Worm (Caenorhabditis elegans): ENCODE results near the gene F35D11.3.

Gene F35D11.3

ce11 chrII:4658245-4658644 is 50.1 kb downstream of the F35D11.3 start:
- no peak for TF ChIP-seq F10B5.3 (tag; optimal IDR thresholded peaks at IDR 0.05)
- TF ChIP-seq F49E8.2 (tag; optimal IDR thresholded peaks at IDR 0.05; ENCODE audit: borderline replicate concordance): no peak
- no peak for TF ChIP-seq ztf-7 (tag; optimal IDR thresholded peaks at IDR 0.05)
- TF ChIP-seq ceh-62 (tag; optimal IDR thresholded peaks at IDR 0.05): no peak
- TF ChIP-seq lir-3 (tag; optimal IDR thresholded peaks at IDR 0.05): no peak
- no peak for TF ChIP-seq zfp-2 (tag; optimal IDR thresholded peaks at IDR 0.05)
- no peak for TF ChIP-seq ztf-11 (tag; optimal IDR thresholded peaks at IDR 0.05)
- TF ChIP-seq Y105C5A.15 (GFP tag; IDR thresholded peaks at IDR 0.05): no peak
- no peak for TF ChIP-seq arid-1 (GFP tag; conservative IDR thresholded peaks at IDR 0.05)
- no peak for TF ChIP-seq daf-8 (GFP tag; IDR thresholded peaks at IDR 0.05)
- TF ChIP-seq ceh-82 (tag; optimal IDR thresholded peaks at IDR 0.05): no peak
- TF ChIP-seq nhr-10 (tag; optimal IDR thresholded peaks at IDR 0.05): no peak
- TF ChIP-seq F44E2.7 (GFP tag; IDR thresholded peaks at IDR 0.05): no peak
- no peak for TF ChIP-seq hlh-30 (tag; optimal IDR thresholded peaks at IDR 0.05; ENCODE audit: insufficient read depth)

ce11 chrII:4661278-4661677 is 53.1 kb downstream of the F35D11.3 start, which contains the start of gene T05A7.13:
Gene T05A7.13, minus strand, starts transcription at chrII:4661378.
- no peak for TF ChIP-seq nhr-28 (tag; optimal IDR thresholded peaks at IDR 0.05)
- no peak for TF ChIP-seq dmd-8 (GFP tag; IDR thresholded peaks at IDR 0.05)
- no peak for TF ChIP-seq pha-4 (GFP tag; IDR thresholded peaks at IDR 0.05)
- TF ChIP-seq pha-4 (tag; optimal IDR thresholded peaks at IDR 0.05): no peak
- no peak for TF ChIP-seq hlh-11 (tag; optimal IDR thresholded peaks at IDR 0.05)
- TF ChIP-seq F44E2.7 (GFP tag; IDR thresholded peaks at IDR 0.05): no peak
- no peak for TF ChIP-seq madf-5 (GFP tag; IDR thresholded peaks at IDR 0.05)
- no peak for TF ChIP-seq ceh-32 (tag; optimal IDR thresholded peaks at IDR 0.05; ENCODE audit: poor library complexity)
- no peak for TF ChIP-seq set-16 (GFP tag; IDR thresholded peaks at IDR 0.05)
- no peak for TF ChIP-seq arid-1 (GFP tag; conservative IDR thresholded peaks at IDR 0.05)
- no peak for TF ChIP-seq fos-1 (tag; optimal IDR thresholded peaks at IDR 0.05)
- TF ChIP-seq nhr-6 (tag; optimal IDR thresholded peaks at IDR 0.05): no peak
- TF ChIP-seq Y105C5A.15 (GFP tag; IDR thresholded peaks at IDR 0.05): no peak
- no peak for TF ChIP-seq ztf-11 (tag; optimal IDR thresholded peaks at IDR 0.05)
- no peak for TF ChIP-seq nhr-102 (tag; optimal IDR thresholded peaks at IDR 0.05)
- no peak for TF ChIP-seq spr-3 (GFP tag; optimal IDR thresholded peaks at IDR 0.05)
- no peak for TF ChIP-seq tag-97 (GFP tag; IDR thresholded peaks at IDR 0.05)
- TF ChIP-seq sdz-12 (GFP tag; optimal IDR thresholded peaks at IDR 0.05): no peak
- TF ChIP-seq lin-1 (GFP tag; IDR thresholded peaks at IDR 0.05): no peak
- no peak for TF ChIP-seq zag-1 (tag; optimal IDR thresholded peaks at IDR 0.05)
